Fruit fly (Drosophila melanogaster): ENCODE results near the gene lectin-21Cb.

The lectin-21Cb gene

DNA sequence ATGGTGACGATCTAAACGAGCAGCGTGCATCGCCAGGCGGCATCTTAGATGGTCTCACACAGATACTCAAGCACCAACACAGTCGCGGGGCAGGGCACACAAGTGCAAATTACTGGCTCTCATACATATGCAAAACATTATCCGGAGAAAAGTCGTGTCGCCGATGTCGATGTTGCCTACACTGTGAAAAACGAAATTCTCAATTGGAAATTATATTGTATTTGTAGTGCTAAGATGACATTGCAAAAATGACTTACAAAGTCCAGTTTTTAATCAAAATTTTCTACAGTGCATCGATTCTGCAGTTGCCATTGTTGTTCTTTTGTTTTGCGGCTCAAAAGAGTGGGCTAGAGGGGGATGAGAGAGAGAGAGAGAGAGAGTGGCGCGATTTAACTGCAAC, 1.3 kb downstream of the lectin-21Cb start (continued):
- TF ChIP-seq CG3032 (tag; optimal IDR thresholded peaks at IDR 0.05) = no peak
- TF ChIP-seq CG6808 (GFP tag; optimal IDR thresholded peaks at IDR 0.05) = no peak
- TF ChIP-seq CG9139 (GFP tag; optimal IDR thresholded peaks at IDR 0.05) = no peak
- TF ChIP-seq CG6792 (GFP tag; optimal IDR thresholded peaks at IDR 0.05) = no peak
- no peak for TF ChIP-seq fd85E (GFP tag; optimal IDR thresholded peaks at IDR 0.05)
- TF ChIP-seq CG3919 (GFP tag; optimal IDR thresholded peaks at IDR 0.05) = no peak
- TF ChIP-seq Lpt (GFP tag; optimal IDR thresholded peaks at IDR 0.05) = no peak
- peak; percentile 23 for TF ChIP-seq dac (GFP tag; optimal IDR thresholded peaks at IDR 0.05)
- TF ChIP-seq Eip78C (GFP tag) = peak; percentile 26
- peak; percentile 62 for TF ChIP-seq svp (GFP tag)
- TF ChIP-seq CG10669 (GFP tag; optimal IDR thresholded peaks at IDR 0.05) = no peak
- no peak for TF ChIP-seq CG6276 (GFP tag; optimal IDR thresholded peaks at IDR 0.05)

DNA sequence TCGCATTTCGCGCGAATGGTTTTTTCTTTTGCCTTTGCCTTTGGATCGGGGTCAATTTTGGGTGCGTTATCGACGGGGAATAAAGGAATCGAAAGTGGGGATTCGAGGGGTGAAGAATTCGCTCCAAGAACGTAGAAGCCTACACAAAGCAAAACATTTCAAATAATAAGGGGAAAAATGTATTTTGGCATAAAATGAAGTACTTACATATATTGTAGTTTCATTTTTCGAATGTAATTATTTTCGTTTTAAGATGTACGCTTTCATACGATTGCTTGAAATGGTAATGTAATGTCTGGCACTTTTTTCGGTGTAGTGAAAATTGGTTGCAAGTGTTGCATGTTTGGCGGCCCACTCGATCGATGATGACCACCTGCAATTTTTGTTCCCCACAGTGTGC, 6.0 kb downstream of the lectin-21Cb start:
- TF ChIP-seq OdsH (GFP tag; optimal IDR thresholded peaks at IDR 0.05) = no peak
- no peak for TF ChIP-seq fkh (GFP tag; optimal IDR thresholded peaks at IDR 0.05)
- no peak for TF ChIP-seq CG16779 (tag; optimal IDR thresholded peaks at IDR 0.05)
- TF ChIP-seq CG11294 (GFP tag; IDR thresholded peaks at IDR 0.05) = no peak
- TF ChIP-seq eg (GFP tag; IDR thresholded peaks at IDR 0.05) = no peak
- TF ChIP-seq CG6276 (GFP tag; optimal IDR thresholded peaks at IDR 0.05) = no peak
- peak; percentile 33 for TF ChIP-seq CG31627 (GFP tag; optimal IDR thresholded peaks at IDR 0.05)
- no peak for TF ChIP-seq salr (GFP tag; optimal IDR thresholded peaks at IDR 0.05)
- no peak for TF ChIP-seq Hr38 (GFP tag; optimal IDR thresholded peaks at IDR 0.05)
- peak; percentile 30 for TF ChIP-seq cyc (GFP tag; optimal IDR thresholded peaks at IDR 0.05)
- TF ChIP-seq CG11902 (GFP tag; optimal IDR thresholded peaks at IDR 0.05) = no peak
- no peak for TF ChIP-seq CG4318 (GFP tag; optimal IDR thresholded peaks at IDR 0.05)
- TF ChIP-seq Sox102F (GFP tag; optimal IDR thresholded peaks at IDR 0.05) = no peak
- TF ChIP-seq CG9139 (GFP tag; optimal IDR thresholded peaks at IDR 0.05) = no peak
- no peak for TF ChIP-seq ss (GFP tag; optimal IDR thresholded peaks at IDR 0.05)
- TF ChIP-seq fd85E (GFP tag; optimal IDR thresholded peaks at IDR 0.05) = no peak
- TF ChIP-seq CG10631 (GFP tag; optimal IDR thresholded peaks at IDR 0.05) = no peak
- TF ChIP-seq vri (GFP tag; optimal IDR thresholded peaks at IDR 0.05) = no peak
- TF ChIP-seq CG3919 (GFP tag; optimal IDR thresholded peaks at IDR 0.05) = no peak
- TF ChIP-seq Ets21C (GFP tag; optimal IDR thresholded peaks at IDR 0.05) = no peak
- TF ChIP-seq CG6808 (GFP tag; optimal IDR thresholded peaks at IDR 0.05) = no peak
- TF ChIP-seq Blimp-1 (GFP tag; optimal IDR thresholded peaks at IDR 0.05) = no peak
- peak; percentile 65 for TF ChIP-seq svp (GFP tag)
- peak; percentile 10 for TF ChIP-seq achi (GFP tag; optimal IDR thresholded peaks at IDR 0.05)
- TF ChIP-seq Ets96B (tag; optimal IDR thresholded peaks at IDR 0.05) = no peak
- peak; percentile 80 for TF ChIP-seq Eip78C (GFP tag)
- no peak for TF ChIP-seq Eip75B (GFP tag; optimal IDR thresholded peaks at IDR 0.05)
- TF ChIP-seq esn (GFP tag; optimal IDR thresholded peaks at IDR 0.05) = no peak
- TF ChIP-seq CG8119 (GFP tag; IDR thresholded peaks at IDR 0.05) = no peak
- TF ChIP-seq CG32006 (GFP tag; optimal IDR thresholded peaks at IDR 0.05) = no peak
- TF ChIP-seq CG6163 (GFP tag; IDR thresholded peaks at IDR 0.05) = no peak
- no peak for TF ChIP-seq CG10669 (GFP tag; optimal IDR thresholded peaks at IDR 0.05)
- TF ChIP-seq acj6 (GFP tag; optimal IDR thresholded peaks at IDR 0.05) = no peak
- TF ChIP-seq CG8319 (GFP tag; optimal IDR thresholded peaks at IDR 0.05) = no peak
- no peak for TF ChIP-seq Hr4 (GFP tag; optimal IDR thresholded peaks at IDR 0.05)
- TF ChIP-seq Gug (GFP tag; IDR thresholded peaks at IDR 0.05) = no peak
- peak; percentile 32 for TF ChIP-seq Smox (GFP tag; optimal IDR thresholded peaks at IDR 0.05)
- TF ChIP-seq dsx (GFP tag; optimal IDR thresholded peaks at IDR 0.05; ENCODE audit: poor library complexity, severe bottlenecking) = no peak
- TF ChIP-seq topi (GFP tag; optimal IDR thresholded peaks at IDR 0.05) = peak; percentile 5
- TF ChIP-seq CG3032 (tag; optimal IDR thresholded peaks at IDR 0.05) = no peak
- TF ChIP-seq pdm3 (GFP tag; optimal IDR thresholded peaks at IDR 0.05) = no peak
- no peak for TF ChIP-seq CG34406 (GFP tag; optimal IDR thresholded peaks at IDR 0.05)
- TF ChIP-seq CG1621 (tag; optimal IDR thresholded peaks at IDR 0.05) = no peak
- TF ChIP-seq dac (GFP tag; optimal IDR thresholded peaks at IDR 0.05) = no peak
- no peak for TF ChIP-seq CG8632 (GFP tag; optimal IDR thresholded peaks at IDR 0.05)
- peak; percentile 10 for TF ChIP-seq Sox14 (GFP tag; optimal IDR thresholded peaks at IDR 0.05)
- no peak for TF ChIP-seq Eip93F (GFP tag; optimal IDR thresholded peaks at IDR 0.05)
- no peak for TF ChIP-seq CG6854 (GFP tag; optimal IDR thresholded peaks at IDR 0.05)

Measured in whole organism, prepupa.